Worm (Caenorhabditis elegans) whole organism, late embryonic: Measurements from ENCODE around the gene gst-33.

ENCODE experiments used
- F13H6.1 ChIP-seq: sonication (generic microtip); optimal IDR thresholded peaks from 2 replicates; lab custom pipeline; 2016; ENCODE audit warnings: missing genetic modification characterization, missing compliant biosample characterization
- ama-1 ChIP-seq: fragments of 150-350 bp; optimal IDR thresholded peaks from 2 replicates; lab custom pipeline; 2014
- npax-4 ChIP-seq: sonication (generic microtip); optimal IDR thresholded peaks from 2 replicates; lab custom pipeline; 2016; ENCODE audit warnings: missing genetic modification characterization, missing compliant biosample characterization
- tbx-2 ChIP-seq: sonication (generic microtip); optimal IDR thresholded peaks from 2 replicates; lab custom pipeline; 2016; ENCODE audit warnings: missing genetic modification characterization, missing compliant biosample characterization

DNA sequence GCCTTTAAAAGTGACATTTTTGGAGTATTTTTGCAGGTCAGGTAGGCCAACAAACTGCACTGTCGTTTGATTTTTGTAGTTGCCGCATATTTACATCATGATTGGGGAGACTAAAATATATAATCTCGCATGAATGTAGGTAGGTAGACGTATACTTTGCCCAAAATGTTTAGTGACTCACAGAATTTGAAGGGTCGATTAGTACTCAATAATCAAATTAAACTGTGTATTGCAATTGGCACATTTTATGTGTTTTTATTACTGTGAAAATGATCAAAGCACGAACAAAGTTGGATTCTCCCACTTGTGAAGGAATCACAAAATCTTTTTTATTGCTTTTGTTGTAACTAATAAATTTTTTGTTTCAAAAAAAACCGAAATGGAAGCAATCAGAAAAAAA is 28.5 kb upstream of the gst-33 start, which contains the start of gene C07G3.15:
- TF ChIP-seq ama-1 (lab: Kevin White, UChicago): no peak
- no peak for TF ChIP-seq F13H6.1 (tag; lab: Kevin White, UChicago)
- no peak for TF ChIP-seq npax-4 (tag; lab: Kevin White, UChicago)
- no peak for TF ChIP-seq tbx-2 (tag; lab: Kevin White, UChicago)
